Worm (Caenorhabditis elegans) whole organism, young adult: Measurements from ENCODE around the gene C03C10.2.
A peak's percentile ranks its signal among the peaks of the same experiment; 100 is the strongest.

Experiments
- B0019.2 ChIP-seq: fragments of 200-800 bp; sonication (Bioruptor generic); conservative IDR thresholded peaks from 2 replicates; pipeline ENCODE4 v1.3.6; 2022; ENCODE audit warnings: missing genetic modification reagents, missing genetic modification characterization, missing compliant biosample characterization
- B0261.1 ChIP-seq: sonication (generic microtip); optimal IDR thresholded peaks from 2 replicates; lab custom pipeline; 2016; ENCODE audit warnings: mild to moderate bottlenecking, missing genetic modification characterization, moderate library complexity, missing compliant biosample characterization
- C17E4.6 ChIP-seq: fragments of 200-800 bp; sonication (Bioruptor generic); IDR thresholded peaks from 2 replicates; pipeline ENCODE4 v1.3.6; 2022; ENCODE audit warnings: missing genetic modification reagents, missing genetic modification characterization, missing compliant biosample characterization
- D2030.7 ChIP-seq: fragments of 200-800 bp; sonication (Bioruptor generic); IDR thresholded peaks from 2 replicates; pipeline ENCODE4 v1.3.6; 2022; ENCODE audit warnings: missing genetic modification reagents, missing genetic modification characterization, missing compliant biosample characterization
- F49E8.2 ChIP-seq: sonication (generic microtip); optimal IDR thresholded peaks from 3 replicates; lab custom pipeline; 2017; ENCODE audit warnings: missing genetic modification characterization, mild to moderate bottlenecking, missing compliant biosample characterization, antibody characterized with exemption, moderate library complexity; ENCODE audit not compliant: insufficient read depth
- F55B11.4 ChIP-seq: sonication (generic microtip); optimal IDR thresholded peaks from 2 replicates; lab custom pipeline; 2016; ENCODE audit warnings: missing compliant biosample characterization, missing genetic modification characterization, borderline replicate concordance; ENCODE audit not compliant: insufficient read depth
- F57A8.1 ChIP-seq: fragments of 200-800 bp; sonication (Bioruptor generic); optimal IDR thresholded peaks from 2 replicates; lab custom pipeline; 2018; ENCODE audit warnings: mild to moderate bottlenecking, missing genetic modification characterization, moderate library complexity, missing compliant biosample characterization
- T07F8.4 ChIP-seq: sonication (generic microtip); optimal IDR thresholded peaks from 2 replicates; lab custom pipeline; 2016; ENCODE audit warnings: mild to moderate bottlenecking, missing genetic modification characterization, moderate library complexity, missing compliant biosample characterization
- T26A5.8 ChIP-seq: sonication (generic microtip); optimal IDR thresholded peaks from 2 replicates; lab custom pipeline; 2016; ENCODE audit warnings: missing genetic modification characterization, missing compliant biosample characterization
- Y67H2A.10 ChIP-seq: fragments of 200-800 bp; sonication (Bioruptor generic); conservative IDR thresholded peaks from 2 replicates; pipeline ENCODE4 v1.3.6; 2022; ENCODE audit warnings: missing genetic modification reagents, missing genetic modification characterization, missing compliant biosample characterization
- Y79H2A.3 ChIP-seq: fragments of 200-800 bp; sonication (Bioruptor generic); conservative IDR thresholded peaks from 2 replicates; pipeline ENCODE4 v1.3.6; 2022; ENCODE audit warnings: missing genetic modification reagents, missing genetic modification characterization, missing compliant biosample characterization
- athp-1 ChIP-seq: sonication (generic microtip); optimal IDR thresholded peaks from 2 replicates; lab custom pipeline; 2017; ENCODE audit warnings: mild to moderate bottlenecking, missing genetic modification characterization, missing compliant biosample characterization
- attf-3 ChIP-seq: fragments of 200-800 bp; sonication (Bioruptor generic); conservative IDR thresholded peaks from 2 replicates; pipeline ENCODE4 v1.3.6; 2022; ENCODE audit warnings: missing genetic modification reagents, missing genetic modification characterization, missing compliant biosample characterization
- attf-6 ChIP-seq: fragments of 200-800 bp; sonication (Bioruptor generic); IDR thresholded peaks from 2 replicates; pipeline ENCODE4 v1.3.6; 2022; ENCODE audit warnings: missing genetic modification reagents, missing genetic modification characterization, missing compliant biosample characterization
- bed-1 ChIP-seq: fragments of 200-800 bp; sonication (Bioruptor generic); IDR thresholded peaks from 2 replicates; pipeline ENCODE4 v1.3.6; 2022; ENCODE audit warnings: missing genetic modification reagents, missing genetic modification characterization, missing compliant biosample characterization
- cebp-2 ChIP-seq: fragments of 200-800 bp; sonication (Bioruptor generic); IDR thresholded peaks from 2 replicates; pipeline ENCODE4 v1.3.6; 2022; ENCODE audit warnings: missing genetic modification characterization, missing compliant biosample characterization
- ceh-79 ChIP-seq: sonication (generic microtip); optimal IDR thresholded peaks from 2 replicates; lab custom pipeline; 2017; ENCODE audit warnings: mild to moderate bottlenecking, missing genetic modification characterization, missing compliant biosample characterization
- dox-1 ChIP-seq: fragments of 200-800 bp; sonication (Bioruptor generic); IDR thresholded peaks from 2 replicates; pipeline ENCODE4 v1.3.6; 2022; ENCODE audit warnings: missing genetic modification reagents, missing genetic modification characterization, missing compliant biosample characterization
- dpff-1 ChIP-seq: sonication (generic microtip); optimal IDR thresholded peaks from 2 replicates; lab custom pipeline; 2017; ENCODE audit warnings: mild to moderate bottlenecking, missing genetic modification characterization, missing compliant biosample characterization
- dpl-1 ChIP-seq: fragments of 150-350 bp; optimal IDR thresholded peaks from 2 replicates; lab custom pipeline; 2014; ENCODE audit warnings: missing biosample characterization, missing genetic modification reagents, missing genetic modification characterization
- efl-1 ChIP-seq: fragments of 150-350 bp; optimal IDR thresholded peaks from 2 replicates; lab custom pipeline; 2014; ENCODE audit warnings: missing biosample characterization, missing genetic modification reagents, missing genetic modification characterization
- egl-18 ChIP-seq: fragments of 200-800 bp; sonication (Bioruptor generic); IDR thresholded peaks from 2 replicates; pipeline ENCODE4 v1.3.6; 2022; ENCODE audit warnings: missing genetic modification reagents, missing genetic modification characterization, missing compliant biosample characterization
- gei-17 ChIP-seq: fragments of 200-800 bp; sonication (Bioruptor generic); optimal IDR thresholded peaks from 2 replicates; lab custom pipeline; 2018; ENCODE audit warnings: mild to moderate bottlenecking, missing genetic modification characterization, missing compliant biosample characterization
- hmg-20 ChIP-seq: fragments of 200-800 bp; sonication (Bioruptor generic); IDR thresholded peaks from 2 replicates; pipeline ENCODE4 v1.3.6; 2022; ENCODE audit warnings: missing genetic modification reagents, missing genetic modification characterization, missing compliant biosample characterization
- hrde-1 ChIP-seq: sonication (generic microtip); optimal IDR thresholded peaks from 2 replicates; lab custom pipeline; 2016; ENCODE audit warnings: missing genetic modification characterization, mild to moderate bottlenecking, missing compliant biosample characterization, moderate library complexity, missing genotype, missing genetic modification reagents, borderline replicate concordance
- hsf-1 ChIP-seq: fragments of 200-800 bp; sonication (Bioruptor generic); IDR thresholded peaks from 2 replicates; pipeline ENCODE4 v1.3.6; 2022; ENCODE audit warnings: missing genetic modification reagents, missing genetic modification characterization, missing compliant biosample characterization
- let-526 ChIP-seq: fragments of 200-800 bp; sonication (Bioruptor generic); IDR thresholded peaks from 2 replicates; pipeline ENCODE4 v1.3.6; 2022; ENCODE audit warnings: missing genetic modification reagents, missing genetic modification characterization, missing compliant biosample characterization
- lin-26 ChIP-seq: fragments of 200-800 bp; sonication (Bioruptor generic); IDR thresholded peaks from 2 replicates; pipeline ENCODE4 v1.3.6; 2022; ENCODE audit warnings: missing genetic modification reagents, missing genetic modification characterization, missing compliant biosample characterization
- lin-40 ChIP-seq: sonication (generic microtip); optimal IDR thresholded peaks from 2 replicates; lab custom pipeline; 2016; ENCODE audit warnings: missing genetic modification characterization, mild to moderate bottlenecking, missing compliant biosample characterization, missing genotype, missing genetic modification reagents
- lsl-1 ChIP-seq: fragments of 200-800 bp; sonication (Bioruptor generic); optimal IDR thresholded peaks from 2 replicates; lab custom pipeline; 2018; ENCODE audit warnings: mild to moderate bottlenecking, missing genetic modification characterization, moderate library complexity, missing compliant biosample characterization
- madf-10 ChIP-seq: sonication (generic microtip); optimal IDR thresholded peaks from 2 replicates; lab custom pipeline; 2016; ENCODE audit warnings: mild to moderate bottlenecking, missing genetic modification characterization, missing compliant biosample characterization
- nfya-1 ChIP-seq: sonication (generic microtip); optimal IDR thresholded peaks from 2 replicates; lab custom pipeline; 2017; ENCODE audit warnings: antibody characterized with exemption, missing compliant biosample characterization, missing genetic modification characterization, borderline replicate concordance; ENCODE audit not compliant: insufficient read depth
- nhr-90 ChIP-seq: sonication (generic microtip); optimal IDR thresholded peaks from 2 replicates; lab custom pipeline; 2016; ENCODE audit warnings: missing genotype, mild to moderate bottlenecking, missing genetic modification characterization, missing compliant biosample characterization
- repo-1 ChIP-seq: sonication (generic microtip); optimal IDR thresholded peaks from 2 replicates; lab custom pipeline; 2017; ENCODE audit warnings: mild to moderate bottlenecking, missing genetic modification characterization, missing compliant biosample characterization
- sdz-38 ChIP-seq: sonication (generic microtip); optimal IDR thresholded peaks from 2 replicates; lab custom pipeline; 2016; ENCODE audit warnings: missing genotype, missing genetic modification characterization, missing compliant biosample characterization
- snpc-1.1 ChIP-seq: sonication (generic microtip); optimal IDR thresholded peaks from 2 replicates; lab custom pipeline; 2017; ENCODE audit warnings: missing genetic modification characterization, mild to moderate bottlenecking, missing compliant biosample characterization, antibody characterized with exemption, moderate library complexity, missing genotype, missing genetic modification reagents; ENCODE audit not compliant: insufficient read depth
- snpc-4 ChIP-seq, 5 experiments: fragments of 150-350 bp in 1 of 5; sonication (generic microtip) in 4 of 5; optimal IDR thresholded peaks; 2 replicates each; lab custom pipeline; 2014 to 2018; ENCODE audit warnings: missing genetic modification characterization in 5 of 5, missing biosample characterization in 3 of 5, antibody characterized with exemption in 2 of 5, mild to moderate bottlenecking in 2 of 5, missing compliant biosample characterization in 2 of 5, missing genotype in 2 of 5, moderate library complexity in 2 of 5, missing genetic modification reagents in 1 of 5
- somi-1 ChIP-seq: fragments of 200-800 bp; sonication (Bioruptor generic); optimal IDR thresholded peaks from 2 replicates; lab custom pipeline; 2018; ENCODE audit warnings: mild to moderate bottlenecking, missing genetic modification characterization, missing compliant biosample characterization
- tbp1 ChIP-seq: fragments of 200-800 bp; sonication (Bioruptor generic); optimal IDR thresholded peaks from 2 replicates; lab custom pipeline; 2018; ENCODE audit warnings: mild to moderate bottlenecking, missing genetic modification characterization, missing compliant biosample characterization
- unc-130 ChIP-seq: sonication (generic microtip); optimal IDR thresholded peaks from 2 replicates; lab custom pipeline; 2016; ENCODE audit warnings: missing genetic modification reagents, missing genetic modification characterization, missing compliant biosample characterization
- unc-62 ChIP-seq: fragments of 150-350 bp; optimal IDR thresholded peaks from 2 replicates; lab custom pipeline; 2014; ENCODE audit warnings: missing biosample characterization, missing genetic modification reagents, missing genetic modification characterization
- xnd-1 ChIP-seq: sonication (generic microtip); optimal IDR thresholded peaks from 2 replicates; lab custom pipeline; 2016; ENCODE audit warnings: missing genotype, missing genetic modification reagents, missing genetic modification characterization, missing compliant biosample characterization
- zfh-2 ChIP-seq: fragments of 200-800 bp; sonication (Bioruptor generic); conservative IDR thresholded peaks from 2 replicates; pipeline ENCODE4 v1.3.6; 2022; ENCODE audit warnings: missing genetic modification reagents, missing genetic modification characterization, missing compliant biosample characterization
- ztf-25 ChIP-seq: fragments of 200-800 bp; sonication (Bioruptor generic); IDR thresholded peaks from 2 replicates; pipeline ENCODE4 v1.3.6; 2022; ENCODE audit warnings: missing genetic modification reagents, missing genetic modification characterization, missing compliant biosample characterization
- ztf-26 ChIP-seq: sonication (generic microtip); optimal IDR thresholded peaks from 2 replicates; lab custom pipeline; 2017; ENCODE audit warnings: missing genetic modification characterization, missing compliant biosample characterization
- ztf-6 ChIP-seq: fragments of 200-800 bp; sonication (Bioruptor generic); IDR thresholded peaks from 2 replicates; pipeline ENCODE4 v1.3.6; 2022; ENCODE audit warnings: missing genetic modification reagents, missing genetic modification characterization, missing compliant biosample characterization

Gene C03C10.2

DNA sequence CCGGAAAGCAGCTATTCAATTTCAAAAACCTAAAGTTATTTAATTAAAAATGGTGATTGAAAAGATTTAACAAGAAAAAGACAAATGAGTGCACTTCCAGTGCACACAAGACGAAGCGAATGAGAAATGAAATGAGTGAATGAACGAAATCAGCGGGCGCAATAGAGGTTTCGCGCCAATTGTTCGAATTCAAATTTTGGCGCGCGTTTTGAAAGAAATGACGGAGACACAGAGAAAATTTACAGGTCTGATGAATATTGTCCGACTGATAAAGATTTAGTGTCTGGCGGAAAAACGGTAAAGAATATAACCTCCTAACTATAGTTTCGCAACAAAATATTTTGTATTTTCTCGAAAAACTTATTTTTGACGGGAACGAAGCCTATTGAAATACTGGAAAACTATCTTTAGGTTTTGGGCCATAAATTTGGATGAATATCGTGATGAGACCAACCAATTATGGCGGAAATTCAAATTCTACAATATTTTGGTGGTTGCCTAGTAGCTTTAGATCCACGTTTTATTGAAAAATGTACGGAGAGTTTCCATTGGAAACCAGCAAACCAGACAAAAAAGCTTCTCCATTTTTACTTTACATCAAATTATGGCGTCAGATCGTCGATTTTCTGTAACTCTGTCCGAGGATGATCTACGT lies 4.7 kb downstream of the C03C10.2 start, which contains the start of gene C03C10.7 (continued):
- no peak for TF ChIP-seq nfya-1
- no peak for TF ChIP-seq ztf-25 (GFP tag; lab: Robert Waterston, UW)
- no peak for TF ChIP-seq gei-17 (GFP tag; lab: Kevin White, UChicago)
- TF ChIP-seq T07F8.4 (tag; lab: Kevin White, UChicago) = no peak
- TF ChIP-seq sdz-38 (tag; lab: Kevin White, UChicago) = no peak
- no peak for TF ChIP-seq F49E8.2 (tag; lab: Kevin White, UChicago)
- no peak for TF ChIP-seq C17E4.6 (GFP tag; lab: Robert Waterston, UW)
- TF ChIP-seq ztf-6 (GFP tag; lab: Robert Waterston, UW) = no peak
- TF ChIP-seq repo-1 (tag; lab: Kevin White, UChicago) = no peak
- no peak for TF ChIP-seq attf-6
- no peak for TF ChIP-seq snpc-4 (GFP tag; optimal IDR thresholded peaks at IDR 0.05; lab: Kevin White, UChicago)
- TF ChIP-seq snpc-4 (tag; optimal IDR thresholded peaks at IDR 0.05; lab: Kevin White, UChicago) = peak in 1 of 4 experiments; percentile 12
- TF ChIP-seq egl-18 (GFP tag; lab: Robert Waterston, UW) = no peak
- TF ChIP-seq efl-1 (GFP tag; lab: Kevin White, UChicago) = peak; percentile 91
- TF ChIP-seq lin-40 (tag; lab: Kevin White, UChicago) = no peak
- no peak for TF ChIP-seq bed-1 (GFP tag; lab: Robert Waterston, UW)
- no peak for TF ChIP-seq nhr-90 (tag; lab: Kevin White, UChicago)
- no peak for TF ChIP-seq attf-3 (GFP tag; lab: Robert Waterston, UW)
- peak; percentile 55 for TF ChIP-seq D2030.7 (GFP tag; lab: Robert Waterston, UW)
- no peak for TF ChIP-seq snpc-1.1 (tag; lab: Kevin White, UChicago)
- peak; percentile 17 for TF ChIP-seq unc-130
- no peak for TF ChIP-seq T26A5.8
- no peak for TF ChIP-seq F55B11.4 (tag; lab: Kevin White, UChicago)
- peak; percentile 7 for TF ChIP-seq hrde-1 (tag; lab: Kevin White, UChicago)
- TF ChIP-seq somi-1 (GFP tag; lab: Kevin White, UChicago) = no peak
- TF ChIP-seq B0019.2 (GFP tag; lab: Robert Waterston, UW) = no peak
- TF ChIP-seq ceh-79 (tag; lab: Kevin White, UChicago) = no peak
- TF ChIP-seq athp-1 = no peak
- peak; percentile 88 for TF ChIP-seq xnd-1 (tag; lab: Kevin White, UChicago)
- TF ChIP-seq Y79H2A.3 = no peak
- TF ChIP-seq lsl-1 (GFP tag; lab: Kevin White, UChicago) = peak; percentile 51
- TF ChIP-seq lin-26 (GFP tag; lab: Robert Waterston, UW) = 0 out of 2 replicates have a peak, but pooled peaks have one; percentile 10
- TF ChIP-seq let-526 (GFP tag; lab: Robert Waterston, UW) = no peak
- no peak for TF ChIP-seq unc-62 (GFP tag; lab: Kevin White, UChicago)
- no peak; the same call in 1 of the 2 replicates for TF ChIP-seq dox-1
- TF ChIP-seq dpl-1 = peak; percentile 67
- no peak for TF ChIP-seq madf-10 (tag; lab: Kevin White, UChicago)
- no peak for TF ChIP-seq zfh-2
- TF ChIP-seq Y67H2A.10 (GFP tag; lab: Robert Waterston, UW) = no peak
- TF ChIP-seq tbp1 = no peak
- no peak for TF ChIP-seq B0261.1 (tag; lab: Kevin White, UChicago)
- TF ChIP-seq F57A8.1 (GFP tag; lab: Kevin White, UChicago) = no peak
- peak; percentile 80 for TF ChIP-seq hsf-1 (GFP tag; lab: Robert Waterston, UW)
- no peak for TF ChIP-seq dpff-1
- no peak for TF ChIP-seq cebp-2
- TF ChIP-seq ztf-26 (tag; lab: Kevin White, UChicago) = no peak
- no peak for TF ChIP-seq hmg-20 (GFP tag; lab: Robert Waterston, UW)
